Worm (Caenorhabditis elegans) whole organism, midembryonic: ENCODE data around the gene ctr-9.

Experiments used
- cog-1 ChIP-seq: sonication (generic microtip); optimal IDR thresholded peaks from 2 replicates; lab custom pipeline; 2016; ENCODE audit warnings: missing genetic modification characterization, missing compliant biosample characterization
- klf-2 ChIP-seq: fragments of 200-800 bp; sonication (Bioruptor generic); conservative IDR thresholded peaks from 2 replicates; pipeline ENCODE4 v1.3.6; 2022; ENCODE audit warnings: missing genetic modification reagents, missing genetic modification characterization, missing compliant biosample characterization
- ref-1 ChIP-seq: fragments of 200-800 bp; sonication (Bioruptor generic); conservative IDR thresholded peaks from 2 replicates; pipeline ENCODE4 v1.3.6; 2022; ENCODE audit warnings: missing genetic modification reagents, missing genetic modification characterization, missing compliant biosample characterization
- tab-1 ChIP-seq: fragments of 200-800 bp; sonication (Bioruptor generic); IDR thresholded peaks from 2 replicates; pipeline ENCODE4 v1.3.6; 2022; ENCODE audit warnings: missing genetic modification characterization, missing compliant biosample characterization
- ztf-23 ChIP-seq: fragments of 200-800 bp; sonication (Bioruptor generic); IDR thresholded peaks from 2 replicates; pipeline ENCODE4 v1.3.6; 2022; ENCODE audit warnings: missing genetic modification reagents, missing genetic modification characterization, missing compliant biosample characterization

ce11 chrIII:9489798-9490197 is 1.4 kb upstream of the ctr-9 start:
- TF ChIP-seq ztf-23 (no peak), tab-1 (no peak), cog-1 (tag; lab: Kevin White, UChicago) (no peak), klf-2 (no peak), ref-1 (no peak)
